Worm (Caenorhabditis elegans) whole organism, L1 larva: ENCODE results near the gene srp-1.

Source experiments
- C04F5.9 ChIP-seq: sonication (generic microtip); optimal IDR thresholded peaks from 2 replicates; lab custom pipeline; 2016; ENCODE audit warnings: missing genetic modification characterization, missing compliant biosample characterization
- C34B4.2 ChIP-seq: sonication (generic microtip); optimal IDR thresholded peaks from 2 replicates; lab custom pipeline; 2017; ENCODE audit warnings: mild to moderate bottlenecking, missing genetic modification characterization, missing compliant biosample characterization
- F16B12.6 ChIP-seq: fragments of 150-350 bp; optimal IDR thresholded peaks from 2 replicates; lab custom pipeline; 2014; ENCODE audit warnings: missing biosample characterization, missing genetic modification characterization
- Y116A8C.19 ChIP-seq: sonication (generic microtip); optimal IDR thresholded peaks from 2 replicates; lab custom pipeline; 2016; ENCODE audit warnings: missing compliant biosample characterization, missing genetic modification characterization, borderline replicate concordance
- alr-1 ChIP-seq: fragments of 200-800 bp; sonication (Bioruptor generic); optimal IDR thresholded peaks from 2 replicates; lab custom pipeline; 2018; ENCODE audit warnings: borderline replicate concordance, mild to moderate bottlenecking, missing genetic modification characterization, missing compliant biosample characterization
- ama-1 ChIP-seq: fragments of 150-350 bp; optimal IDR thresholded peaks from 2 replicates; lab custom pipeline; 2014
- ceh-8 ChIP-seq: fragments of 200-800 bp; sonication (Bioruptor generic); optimal IDR thresholded peaks from 2 replicates; lab custom pipeline; 2018; ENCODE audit warnings: mild to moderate bottlenecking, missing genetic modification characterization, moderate library complexity, missing compliant biosample characterization
- ceh-88 ChIP-seq: fragments of 200-800 bp; sonication (Bioruptor generic); IDR thresholded peaks from 2 replicates; pipeline ENCODE4 v1.3.6; 2022; ENCODE audit warnings: missing genetic modification characterization, missing compliant biosample characterization
- efl-1 ChIP-seq, 4 experiments: fragments of 150-350 bp; optimal IDR thresholded peaks in 3 of 4; peaks in 1 of 4; 1 replicate in 1 of 4; 2 replicates in 3 of 4; lab custom pipeline; 2014; ENCODE audit warnings: missing biosample characterization in 2 of 4, missing genetic modification characterization in 2 of 4, missing genetic modification reagents in 2 of 4
- egl-13 ChIP-seq: sonication (generic microtip); optimal IDR thresholded peaks from 2 replicates; lab custom pipeline; 2016; ENCODE audit warnings: missing genotype, missing genetic modification reagents, missing genetic modification characterization, missing compliant biosample characterization
- egl-27 ChIP-seq, 2 experiments: fragments of 150-350 bp in 1 of 2; sonication (generic microtip); optimal IDR thresholded peaks; 3 replicates each; lab custom pipeline; 2017 to 2018; ENCODE audit warnings: missing biosample characterization in 2 of 2, missing genetic modification characterization in 2 of 2, missing genetic modification reagents in 2 of 2
- elt-3 ChIP-seq, 6 experiments: fragments of 150-350 bp in 1 of 6; sonication (generic microtip); optimal IDR thresholded peaks; 2 replicates each; lab custom pipeline; 2017 to 2018; ENCODE audit warnings: missing biosample characterization in 6 of 6, missing genetic modification characterization in 6 of 6, inconsistent platforms in 1 of 6
- fkh-10 ChIP-seq: sonication (generic microtip); optimal IDR thresholded peaks from 2 replicates; lab custom pipeline; 2017; ENCODE audit warnings: missing biosample characterization, missing genetic modification reagents, missing genetic modification characterization
- fkh-8 ChIP-seq: sonication (generic microtip); optimal IDR thresholded peaks from 2 replicates; lab custom pipeline; 2016; ENCODE audit warnings: mild to moderate bottlenecking, missing genetic modification characterization, missing compliant biosample characterization
- hlh-17 ChIP-seq: fragments of 200-800 bp; sonication (Bioruptor generic); optimal IDR thresholded peaks from 2 replicates; lab custom pipeline; 2018; ENCODE audit warnings: missing genetic modification characterization, mild to moderate bottlenecking, missing compliant biosample characterization, moderate library complexity, borderline replicate concordance
- hlh-4 ChIP-seq: sonication (generic microtip); optimal IDR thresholded peaks from 2 replicates; lab custom pipeline; 2016; ENCODE audit warnings: mild to moderate bottlenecking, missing genetic modification characterization, missing compliant biosample characterization
- hpl-2 ChIP-seq: fragments of 150-350 bp; optimal IDR thresholded peaks from 2 replicates; lab custom pipeline; 2014; ENCODE audit warnings: missing biosample characterization, missing genetic modification reagents, missing genetic modification characterization
- irx-1 ChIP-seq: sonication (generic microtip); optimal IDR thresholded peaks from 2 replicates; lab custom pipeline; 2016; ENCODE audit warnings: missing genetic modification characterization, missing compliant biosample characterization
- isw-1 ChIP-seq: fragments of 200-800 bp; sonication (Bioruptor generic); IDR thresholded peaks from 2 replicates; pipeline ENCODE4 v1.3.6; 2022; ENCODE audit warnings: missing genetic modification characterization, missing compliant biosample characterization
- jun-1 ChIP-seq: fragments of 150-350 bp; optimal IDR thresholded peaks from 2 replicates; lab custom pipeline; 2014; ENCODE audit warnings: missing biosample characterization, missing genetic modification reagents, missing genetic modification characterization
- lin-13 ChIP-seq: fragments of 150-350 bp; optimal IDR thresholded peaks from 2 replicates; lab custom pipeline; 2014; ENCODE audit warnings: missing biosample characterization, missing genetic modification reagents, missing genetic modification characterization
- lin-14 ChIP-seq: fragments of 200-800 bp; sonication (Bioruptor generic); optimal IDR thresholded peaks from 2 replicates; lab custom pipeline; 2018; ENCODE audit warnings: mild to moderate bottlenecking, missing genetic modification characterization, moderate library complexity, missing compliant biosample characterization
- lin-35 ChIP-seq, 2 experiments: fragments of 150-350 bp; optimal IDR thresholded peaks; 2 replicates each; lab custom pipeline; 2014; ENCODE audit warnings: missing biosample characterization in 2 of 2, missing genetic modification characterization in 2 of 2, missing genetic modification reagents in 2 of 2
- lin-39 ChIP-seq: fragments of 150-350 bp; optimal IDR thresholded peaks from 2 replicates; lab custom pipeline; 2014; ENCODE audit warnings: missing biosample characterization, missing genetic modification reagents, missing genetic modification characterization
- lir-3 ChIP-seq: sonication (generic microtip); optimal IDR thresholded peaks from 2 replicates; lab custom pipeline; 2016; ENCODE audit warnings: mild to moderate bottlenecking, missing genetic modification characterization, moderate library complexity, missing compliant biosample characterization; ENCODE audit not compliant: poor library complexity
- lsy-2 ChIP-seq, 2 experiments: fragments of 150-350 bp; optimal IDR thresholded peaks; 2 replicates each; lab custom pipeline; 2014; ENCODE audit warnings: missing biosample characterization in 2 of 2, missing genetic modification characterization in 2 of 2
- mdl-1 ChIP-seq, 2 experiments: fragments of 150-350 bp; optimal IDR thresholded peaks; 2 replicates each; lab custom pipeline; 2014 to 2017; ENCODE audit warnings: missing biosample characterization in 2 of 2, missing genetic modification characterization in 2 of 2, inconsistent platforms in 1 of 2
- mep-1 ChIP-seq: fragments of 150-350 bp; optimal IDR thresholded peaks from 2 replicates; lab custom pipeline; 2014; ENCODE audit warnings: missing biosample characterization, missing genetic modification characterization
- nhr-11 ChIP-seq: fragments of 150-350 bp; optimal IDR thresholded peaks from 2 replicates; lab custom pipeline; 2014; ENCODE audit warnings: missing biosample characterization, missing genetic modification characterization
- nhr-12 ChIP-seq: sonication (generic microtip); optimal IDR thresholded peaks from 2 replicates; lab custom pipeline; 2017; ENCODE audit warnings: missing biosample characterization, missing genetic modification characterization
- nhr-19 ChIP-seq: fragments of 200-800 bp; sonication (Bioruptor generic); conservative IDR thresholded peaks from 2 replicates; pipeline ENCODE4 v1.3.6; 2022; ENCODE audit warnings: missing genetic modification characterization, missing compliant biosample characterization
- nhr-20 ChIP-seq: sonication (generic microtip); optimal IDR thresholded peaks from 2 replicates; lab custom pipeline; 2016; ENCODE audit warnings: mild to moderate bottlenecking, missing genetic modification characterization, missing compliant biosample characterization
- nhr-237 ChIP-seq: fragments of 150-350 bp; optimal IDR thresholded peaks from 2 replicates; lab custom pipeline; 2014; ENCODE audit warnings: missing biosample characterization, missing genetic modification characterization
- nhr-28 ChIP-seq: fragments of 150-350 bp; optimal IDR thresholded peaks from 2 replicates; lab custom pipeline; 2014; ENCODE audit warnings: missing biosample characterization, missing genetic modification characterization
- nhr-71 ChIP-seq: sonication (generic microtip); optimal IDR thresholded peaks from 2 replicates; lab custom pipeline; 2016; ENCODE audit warnings: mild to moderate bottlenecking, missing genetic modification characterization, moderate library complexity, missing compliant biosample characterization
- nhr-76 ChIP-seq: sonication (generic microtip); optimal IDR thresholded peaks from 2 replicates; lab custom pipeline; 2017; ENCODE audit warnings: missing biosample characterization, missing genetic modification characterization
- nhr-77 ChIP-seq: fragments of 150-350 bp; optimal IDR thresholded peaks from 2 replicates; lab custom pipeline; 2014; ENCODE audit warnings: missing biosample characterization, missing genetic modification characterization
- nhr-90 ChIP-seq: sonication (generic microtip); optimal IDR thresholded peaks from 2 replicates; lab custom pipeline; 2016; ENCODE audit warnings: mild to moderate bottlenecking, missing genetic modification characterization, missing compliant biosample characterization; ENCODE audit not compliant: poor library complexity
- pax-3 ChIP-seq: fragments of 200-800 bp; sonication (Bioruptor generic); optimal IDR thresholded peaks from 2 replicates; lab custom pipeline; 2018; ENCODE audit warnings: mild to moderate bottlenecking, missing genetic modification characterization, moderate library complexity, missing compliant biosample characterization
- pqm-1 ChIP-seq: sonication (generic microtip); optimal IDR thresholded peaks from 3 replicates; lab custom pipeline; 2017; ENCODE audit warnings: missing biosample characterization, missing genetic modification characterization
- skn-1 ChIP-seq: fragments of 150-350 bp; optimal IDR thresholded peaks from 2 replicates; lab custom pipeline; 2014; ENCODE audit warnings: missing biosample characterization, missing genetic modification characterization
- snu-23 ChIP-seq: sonication (generic microtip); optimal IDR thresholded peaks from 2 replicates; lab custom pipeline; 2016; ENCODE audit warnings: missing genetic modification characterization, missing compliant biosample characterization
- sptf-1 ChIP-seq: fragments of 150-350 bp; optimal IDR thresholded peaks from 2 replicates; lab custom pipeline; 2014; ENCODE audit warnings: missing biosample characterization, missing genetic modification characterization
- sup-37 ChIP-seq: fragments of 200-800 bp; sonication (Bioruptor generic); optimal IDR thresholded peaks from 2 replicates; lab custom pipeline; 2018; ENCODE audit warnings: mild to moderate bottlenecking, missing genetic modification characterization, missing compliant biosample characterization
- unc-130 ChIP-seq: fragments of 150-350 bp; optimal IDR thresholded peaks from 2 replicates; lab custom pipeline; 2017; ENCODE audit warnings: missing biosample characterization, missing genetic modification characterization, inconsistent platforms
- unc-30 ChIP-seq: sonication (generic microtip); optimal IDR thresholded peaks from 2 replicates; lab custom pipeline; 2017; ENCODE audit warnings: missing biosample characterization, missing genetic modification characterization
- unc-62 ChIP-seq: fragments of 150-350 bp; optimal IDR thresholded peaks from 2 replicates; lab custom pipeline; 2014; ENCODE audit warnings: missing biosample characterization, missing genetic modification reagents, missing genetic modification characterization
- unc-86 ChIP-seq: sonication (generic microtip); optimal IDR thresholded peaks from 2 replicates; lab custom pipeline; 2016; ENCODE audit warnings: missing genetic modification characterization, missing compliant biosample characterization
- unc-98 ChIP-seq: fragments of 200-800 bp; sonication (Bioruptor generic); IDR thresholded peaks from 2 replicates; pipeline ENCODE4 v1.3.6; 2022; ENCODE audit warnings: missing genetic modification characterization, missing compliant biosample characterization
- xbp-1 ChIP-seq: sonication (generic microtip); optimal IDR thresholded peaks from 2 replicates; lab custom pipeline; 2016; ENCODE audit warnings: missing genetic modification characterization, missing compliant biosample characterization
- ztf-11 ChIP-seq, 2 experiments: sonication (generic microtip); optimal IDR thresholded peaks; 2 replicates each; lab custom pipeline; 2016 to 2017; ENCODE audit warnings: missing genetic modification characterization in 2 of 2, missing biosample characterization in 1 of 2, missing compliant biosample characterization in 1 of 2

Gene srp-1

ce11 chrV:773256-773655 lies 20.2 kb downstream of the srp-1 start, which contains the start of gene sti-1 (continued):
- TF ChIP-seq nhr-77 (peak; percentile 96), pqm-1 (tag; lab: Kevin White, UChicago) (no peak), irx-1 (tag; lab: Kevin White, UChicago) (peak; percentile 81), fkh-10 (GFP tag; lab: Kevin White, UChicago) (peak; percentile 19), nhr-19 (peak; percentile 92), hlh-4 (tag; lab: Kevin White, UChicago) (no peak), unc-98 (GFP tag; lab: Robert Waterston, UW) (peak; percentile 35; the same call in 1 of the 2 replicates), ztf-11 (tag; optimal IDR thresholded peaks at IDR 0.05; lab: Kevin White, UChicago) (peak in 1 of 2 experiments; percentile 70), lin-14 (GFP tag; lab: Kevin White, UChicago) (peak; percentile 98), hpl-2 (GFP tag; lab: Kevin White, UChicago) (no peak), lin-35 (GFP tag; optimal IDR thresholded peaks at IDR 0.05; lab: Kevin White, UChicago) (peak; percentile 97 to 99), unc-130 (tag; lab: Kevin White, UChicago) (peak; percentile 89), ceh-88 (GFP tag; lab: Robert Waterston, UW) (peak; percentile 53; the same call in 1 of the 2 replicates), C04F5.9 (tag; lab: Kevin White, UChicago) (peak; percentile 41), alr-1 (no peak), nhr-237 (peak; percentile 83), ceh-8 (peak; percentile 68), mdl-1 (tag; optimal IDR thresholded peaks at IDR 0.05; lab: Kevin White, UChicago) (peak in 1 of 2 experiments; percentile 75), sup-37 (GFP tag; lab: Kevin White, UChicago) (peak; percentile 72), xbp-1 (tag; lab: Kevin White, UChicago) (peak; percentile 91), ama-1 (lab: Kevin White, UChicago) (peak; percentile 56), hlh-17 (GFP tag; lab: Kevin White, UChicago) (no peak), skn-1 (tag; lab: Kevin White, UChicago) (peak; percentile 74), nhr-76 (tag; lab: Kevin White, UChicago) (no peak), unc-30 (tag; lab: Kevin White, UChicago) (no peak), lin-13 (peak; percentile 79), F16B12.6 (peak; percentile 36), nhr-12 (tag; lab: Kevin White, UChicago) (no peak), mep-1 (tag; lab: Kevin White, UChicago) (peak; percentile 95), pax-3 (tag; lab: Kevin White, UChicago) (peak; percentile 77), nhr-71 (tag; lab: Kevin White, UChicago) (peak; percentile 95), nhr-20 (tag; lab: Kevin White, UChicago) (peak; percentile 93), unc-86 (tag; lab: Kevin White, UChicago) (peak; percentile 87), elt-3 (tag; optimal IDR thresholded peaks at IDR 0.05; lab: Kevin White, UChicago) (peak in 2 of 6 experiments; percentile 65 to 90), unc-62 (GFP tag; lab: Kevin White, UChicago) (no peak), lin-39 (tag; lab: Kevin White, UChicago) (peak; percentile 84), Y116A8C.19 (tag; lab: Kevin White, UChicago) (no peak), lir-3 (tag; lab: Kevin White, UChicago) (peak; percentile 54), isw-1 (peak; percentile 87), fkh-8 (tag; lab: Kevin White, UChicago) (peak; percentile 83), jun-1 (peak; percentile 86), nhr-11 (tag; lab: Kevin White, UChicago) (peak; percentile 81), C34B4.2 (tag; lab: Kevin White, UChicago) (no peak), egl-13 (tag; lab: Kevin White, UChicago) (peak; percentile 89), egl-27 (tag; optimal IDR thresholded peaks at IDR 0.05; lab: Kevin White, UChicago) (no peak), nhr-90 (tag; lab: Kevin White, UChicago) (peak; percentile 89), nhr-28 (tag; lab: Kevin White, UChicago) (peak; percentile 39), sptf-1 (no peak), lsy-2 (tag; optimal IDR thresholded peaks at IDR 0.05; lab: Kevin White, UChicago) (peak; percentile 89 to 91), snu-23 (peak; percentile 97), efl-1 (optimal IDR thresholded peaks at IDR 0.05; lab: Kevin White, UChicago) (peak; percentile 99 to 100), efl-1 (GFP tag; optimal IDR thresholded peaks at IDR 0.05 in 1 of 2; lab: Kevin White, UChicago) (peak; percentile 99 to 100)
- TF ChIP-seq, all 84 proteins: peak for 58
